Worm (Caenorhabditis elegans) whole organism, mixed stage, embryonic: ENCODE measurements around the gene ttr-22.

Experiments
- M03D4.4 ChIP-seq: sonication (generic microtip); optimal IDR thresholded peaks from 2 replicates; lab custom pipeline; 2017; ENCODE audit warnings: mild to moderate bottlenecking, missing genetic modification characterization, missing compliant biosample characterization
- bed-3 ChIP-seq: fragments of 200-800 bp; sonication (Bioruptor generic); optimal IDR thresholded peaks from 3 replicates; lab custom pipeline; 2018; ENCODE audit warnings: mild to moderate bottlenecking, missing genetic modification characterization, moderate library complexity, missing compliant biosample characterization
- blmp-1 ChIP-seq: fragments of 150-350 bp; optimal IDR thresholded peaks from 2 replicates; lab custom pipeline; 2014; ENCODE audit warnings: missing biosample characterization, missing genetic modification characterization
- ceh-39 ChIP-seq: fragments of 150-350 bp; optimal IDR thresholded peaks from 2 replicates; lab custom pipeline; 2014; ENCODE audit warnings: missing biosample characterization, missing genetic modification characterization
- ceh-43 ChIP-seq: fragments of 200-800 bp; sonication (Bioruptor generic); optimal IDR thresholded peaks from 2 replicates; lab custom pipeline; 2018; ENCODE audit warnings: mild to moderate bottlenecking, missing genetic modification characterization, moderate library complexity, missing compliant biosample characterization
- ceh-83 ChIP-seq: fragments of 200-800 bp; sonication (Bioruptor generic); optimal IDR thresholded peaks from 2 replicates; lab custom pipeline; 2018; ENCODE audit warnings: mild to moderate bottlenecking, missing genetic modification characterization, missing compliant biosample characterization
- ces-1 ChIP-seq: fragments of 150-350 bp; optimal IDR thresholded peaks from 2 replicates; lab custom pipeline; 2014; ENCODE audit warnings: missing biosample characterization, missing genetic modification reagents, missing genetic modification characterization
- cnd-1 ChIP-seq: fragments of 200-800 bp; sonication (Bioruptor generic); optimal IDR thresholded peaks from 2 replicates; lab custom pipeline; 2018; ENCODE audit warnings: mild to moderate bottlenecking, missing genetic modification characterization, missing compliant biosample characterization
- drap-1 ChIP-seq: fragments of 200-800 bp; sonication (Bioruptor generic); optimal IDR thresholded peaks from 3 replicates; lab custom pipeline; 2018; ENCODE audit warnings: mild to moderate bottlenecking, missing genetic modification characterization, missing compliant biosample characterization
- elt-1 ChIP-seq: sonication (generic microtip); optimal IDR thresholded peaks from 2 replicates; lab custom pipeline; 2017; ENCODE audit warnings: missing genetic modification characterization, mild to moderate bottlenecking, missing compliant biosample characterization, antibody characterized with exemption, moderate library complexity, borderline replicate concordance; ENCODE audit not compliant: insufficient read depth
- elt-3 ChIP-seq: fragments of 150-350 bp; optimal IDR thresholded peaks from 2 replicates; lab custom pipeline; 2014; ENCODE audit warnings: missing biosample characterization, missing genetic modification characterization
- flh-1 ChIP-seq: fragments of 200-800 bp; sonication (Bioruptor generic); optimal IDR thresholded peaks from 2 replicates; lab custom pipeline; 2018; ENCODE audit warnings: mild to moderate bottlenecking, missing genetic modification characterization, moderate library complexity, missing compliant biosample characterization
- ham-2 ChIP-seq: fragments of 200-800 bp; sonication (Bioruptor generic); optimal IDR thresholded peaks from 2 replicates; lab custom pipeline; 2018; ENCODE audit warnings: mild to moderate bottlenecking, missing genetic modification characterization, missing compliant biosample characterization
- hlh-1 ChIP-seq: fragments of 150-350 bp; optimal IDR thresholded peaks from 2 replicates; lab custom pipeline; 2014; ENCODE audit warnings: missing biosample characterization, missing genetic modification reagents, missing genetic modification characterization
- lin-13 ChIP-seq: fragments of 150-350 bp; optimal IDR thresholded peaks from 2 replicates; lab custom pipeline; 2014; ENCODE audit warnings: missing biosample characterization, missing genetic modification characterization
- lin-32 ChIP-seq: fragments of 200-800 bp; sonication (Bioruptor generic); optimal IDR thresholded peaks from 2 replicates; lab custom pipeline; 2018; ENCODE audit warnings: mild to moderate bottlenecking, missing genetic modification characterization, missing compliant biosample characterization
- lsy-2 ChIP-seq: fragments of 150-350 bp; optimal IDR thresholded peaks from 2 replicates; lab custom pipeline; 2014; ENCODE audit warnings: missing biosample characterization, missing genetic modification characterization
- mab-5 ChIP-seq: fragments of 150-350 bp; optimal IDR thresholded peaks from 2 replicates; lab custom pipeline; 2014; ENCODE audit warnings: missing biosample characterization, missing genetic modification characterization
- mep-1 ChIP-seq: fragments of 150-350 bp; optimal IDR thresholded peaks from 2 replicates; lab custom pipeline; 2017; ENCODE audit warnings: missing biosample characterization, missing genetic modification reagents, missing genetic modification characterization, inconsistent platforms
- mls-2 ChIP-seq: sonication (generic microtip); optimal IDR thresholded peaks from 2 replicates; lab custom pipeline; 2016; ENCODE audit warnings: mild to moderate bottlenecking, missing genetic modification characterization, moderate library complexity, missing compliant biosample characterization
- nhr-12 ChIP-seq: fragments of 150-350 bp; optimal IDR thresholded peaks from 2 replicates; lab custom pipeline; 2014; ENCODE audit warnings: missing biosample characterization, missing genetic modification characterization
- nhr-2 ChIP-seq: fragments of 150-350 bp; optimal IDR thresholded peaks from 2 replicates; lab custom pipeline; 2014; ENCODE audit warnings: missing biosample characterization, missing genetic modification characterization
- nhr-237 ChIP-seq: fragments of 150-350 bp; optimal IDR thresholded peaks from 2 replicates; lab custom pipeline; 2014; ENCODE audit warnings: missing biosample characterization, missing genetic modification characterization
- nhr-28 ChIP-seq: fragments of 150-350 bp; optimal IDR thresholded peaks from 2 replicates; lab custom pipeline; 2014; ENCODE audit warnings: missing biosample characterization, missing genetic modification characterization
- pha-4 ChIP-seq: fragments of 150-350 bp; optimal IDR thresholded peaks from 2 replicates; lab custom pipeline; 2018; ENCODE audit warnings: missing biosample characterization, missing genetic modification reagents, missing genetic modification characterization
- sem-2 ChIP-seq: fragments of 200-800 bp; sonication (Bioruptor generic); optimal IDR thresholded peaks from 2 replicates; lab custom pipeline; 2018; ENCODE audit warnings: mild to moderate bottlenecking, missing genetic modification characterization, missing compliant biosample characterization
- snpc-4 ChIP-seq: fragments of 150-350 bp; optimal IDR thresholded peaks from 2 replicates; lab custom pipeline; 2014; ENCODE audit warnings: missing biosample characterization, missing genetic modification characterization
- tbx-8 ChIP-seq: fragments of 200-800 bp; sonication (Bioruptor generic); optimal IDR thresholded peaks from 2 replicates; lab custom pipeline; 2018; ENCODE audit warnings: mild to moderate bottlenecking, missing genetic modification characterization, moderate library complexity, missing compliant biosample characterization
- unc-39 ChIP-seq: fragments of 150-350 bp; optimal IDR thresholded peaks from 2 replicates; lab custom pipeline; 2014; ENCODE audit warnings: missing biosample characterization, missing genetic modification characterization
- zip-8 ChIP-seq: fragments of 150-350 bp; optimal IDR thresholded peaks from 2 replicates; lab custom pipeline; 2014; ENCODE audit warnings: missing biosample characterization, missing genetic modification characterization
- ztf-11 ChIP-seq: fragments of 150-350 bp; optimal IDR thresholded peaks from 2 replicates; lab custom pipeline; 2014; ENCODE audit warnings: missing biosample characterization, missing genetic modification characterization

Gene ttr-22

ce11 chrV:12269272-12269767 is 28.1 kb downstream of the ttr-22 start, which contains the start of gene twk-24:
TSS of gene twk-24 (minus strand) at chrV:12269322.
- no peak for TF ChIP-seq flh-1 (GFP tag; lab: Kevin White, UChicago)
- TF ChIP-seq zip-8 (tag; lab: Kevin White, UChicago) = no peak
- no peak for TF ChIP-seq elt-3 (tag; lab: Kevin White, UChicago)
- no peak for TF ChIP-seq ham-2 (GFP tag; lab: Kevin White, UChicago)
- no peak for TF ChIP-seq snpc-4
- no peak for TF ChIP-seq pha-4 (tag; lab: Kevin White, UChicago)
- TF ChIP-seq mep-1 (tag; lab: Kevin White, UChicago) = no peak
- TF ChIP-seq sem-2 (GFP tag; lab: Kevin White, UChicago) = no peak
- TF ChIP-seq lin-13 (tag; lab: Kevin White, UChicago) = no peak
- TF ChIP-seq elt-1 (tag; lab: Kevin White, UChicago) = no peak
- no peak for TF ChIP-seq ces-1 (GFP tag; lab: Kevin White, UChicago)
- TF ChIP-seq lin-32 (GFP tag; lab: Kevin White, UChicago) = no peak
- TF ChIP-seq ceh-39 = no peak
- TF ChIP-seq lsy-2 (tag; lab: Kevin White, UChicago) = no peak
- no peak for TF ChIP-seq ceh-83 (GFP tag; lab: Kevin White, UChicago)
- TF ChIP-seq unc-39 = no peak
- no peak for TF ChIP-seq mab-5 (tag; lab: Kevin White, UChicago)
- no peak for TF ChIP-seq mls-2 (tag; lab: Kevin White, UChicago)
- TF ChIP-seq tbx-8 (GFP tag; lab: Kevin White, UChicago) = no peak
- TF ChIP-seq ceh-43 (GFP tag; lab: Kevin White, UChicago) = no peak
- TF ChIP-seq, all 35 proteins: peak for 0

- TF ChIP-seq nhr-12 = no peak
- TF ChIP-seq nhr-2 (tag; lab: Kevin White, UChicago) = no peak
- no peak for TF ChIP-seq ztf-11
Measured at ce11 chrV:12271495-12271894, 30.3 kb downstream of the ttr-22 start, which contains the start of the genes tsfm-1 and capg-2. TSS of gene tsfm-1 (minus strand) at chrV:12271551. TSS of gene capg-2 (plus strand) at chrV:12271873.

- TF ChIP-seq tbx-8 (GFP tag; lab: Kevin White, UChicago) (no peak), M03D4.4 (tag; lab: Kevin White, UChicago) (no peak), blmp-1 (tag; lab: Kevin White, UChicago) (no peak), bed-3 (GFP tag; lab: Kevin White, UChicago) (no peak), lsy-2 (tag; lab: Kevin White, UChicago) (no peak), nhr-28 (no peak), ceh-43 (GFP tag; lab: Kevin White, UChicago) (no peak), pha-4 (tag; lab: Kevin White, UChicago) (no peak), cnd-1 (tag; lab: Kevin White, UChicago) (no peak), unc-39 (no peak), elt-3 (tag; lab: Kevin White, UChicago) (no peak), flh-1 (GFP tag; lab: Kevin White, UChicago) (no peak), zip-8 (tag; lab: Kevin White, UChicago) (no peak), nhr-237 (no peak), mls-2 (tag; lab: Kevin White, UChicago) (no peak), mab-5 (tag; lab: Kevin White, UChicago) (no peak), hlh-1 (tag; lab: Kevin White, UChicago) (no peak), ces-1 (GFP tag; lab: Kevin White, UChicago) (no peak), ceh-39 (no peak), lin-32 (GFP tag; lab: Kevin White, UChicago) (no peak)
Measured at ce11 chrV:12275714-12276113, 34.5 kb downstream of the ttr-22 start.

- TF ChIP-seq nhr-12 (no peak), hlh-1 (tag; lab: Kevin White, UChicago) (no peak), lin-32 (GFP tag; lab: Kevin White, UChicago) (no peak)
Measured at ce11 chrV:12276946-12277345, 35.7 kb downstream of the ttr-22 start, which contains the start of gene bnc-1. TSS of gene bnc-1 (minus strand) at chrV:12277046.

- peak; percentile 57 for TF ChIP-seq nhr-2 (tag; lab: Kevin White, UChicago)
- no peak for TF ChIP-seq drap-1 (GFP tag; lab: Kevin White, UChicago)
- TF ChIP-seq zip-8 (tag; lab: Kevin White, UChicago) = peak; percentile 60
- TF ChIP-seq, all 35 proteins: peak for 2
Measured at ce11 chrV:12281508-12281907, 40.3 kb downstream of the ttr-22 start.
